Worm (Caenorhabditis elegans): ENCODE measurements around the gene mrp-2.

The mrp-2 gene

ce11 chrX:572601-573000, at the start of gene mrp-2:
Gene mrp-2, minus strand, starts transcription at chrX:572701.
- no peak for TF ChIP-seq K02D7.2 (tag; optimal IDR thresholded peaks at IDR 0.05)
- no peak for TF ChIP-seq pha-2 (tag; optimal IDR thresholded peaks at IDR 0.05)
- no peak for TF ChIP-seq nhr-11 (tag; optimal IDR thresholded peaks at IDR 0.05)
- TF ChIP-seq C38D4.7 (GFP tag; optimal IDR thresholded peaks at IDR 0.05) = no peak
- no peak for TF ChIP-seq pat-9 (tag; optimal IDR thresholded peaks at IDR 0.05)
- TF ChIP-seq npax-4 (tag; optimal IDR thresholded peaks at IDR 0.05) = no peak
- TF ChIP-seq elt-2 (tag; optimal IDR thresholded peaks at IDR 0.05) = no peak
- TF ChIP-seq unc-42 (tag; optimal IDR thresholded peaks at IDR 0.05) = no peak
- TF ChIP-seq sox-4 (tag; optimal IDR thresholded peaks at IDR 0.05) = no peak

ce11 chrX:621688-622087, 49.2 kb upstream of the mrp-2 start:
- TF ChIP-seq elt-2 (tag; optimal IDR thresholded peaks at IDR 0.05) (no peak), ceh-19 (GFP tag; optimal IDR thresholded peaks at IDR 0.05) (no peak), hlh-6 (tag; optimal IDR thresholded peaks at IDR 0.05) (no peak), ceh-9 (tag; optimal IDR thresholded peaks at IDR 0.05) (no peak), T23F11.4 (GFP tag; optimal IDR thresholded peaks at IDR 0.05) (no peak), pag-3 (tag; optimal IDR thresholded peaks at IDR 0.05; ENCODE audit: borderline replicate concordance) (no peak), pax-1 (tag; optimal IDR thresholded peaks at IDR 0.05) (no peak), ceh-45 (GFP tag; IDR thresholded peaks at IDR 0.05) (no peak), ceh-24 (tag; optimal IDR thresholded peaks at IDR 0.05) (no peak), hlh-15 (tag; optimal IDR thresholded peaks at IDR 0.05) (no peak)

ce11 chrX:621190-621589, 48.7 kb upstream of the mrp-2 start, which contains the start of gene unc-96:
Gene unc-96, minus strand, starts transcription at chrX:621290.
- TF ChIP-seq ref-2 (tag; optimal IDR thresholded peaks at IDR 0.05) (no peak), pqm-1 (tag; optimal IDR thresholded peaks at IDR 0.05) (no peak), unc-3 (GFP tag; conservative IDR thresholded peaks at IDR 0.05) (no peak), unc-3 (tag; optimal IDR thresholded peaks at IDR 0.05) (no peak), tbx-2 (tag; optimal IDR thresholded peaks at IDR 0.05) (no peak), pros-1 (tag; optimal IDR thresholded peaks at IDR 0.05) (no peak)

ce11 chrX:617730-618129, 45.2 kb upstream of the mrp-2 start:
- TF ChIP-seq C38D4.7 (GFP tag; optimal IDR thresholded peaks at IDR 0.05) (no peak), elt-4 (tag; optimal IDR thresholded peaks at IDR 0.05) (no peak), dmd-4 (tag; optimal IDR thresholded peaks at IDR 0.05; ENCODE audit: borderline replicate concordance) (no peak), madf-2 (tag; optimal IDR thresholded peaks at IDR 0.05) (no peak), tbx-2 (tag; optimal IDR thresholded peaks at IDR 0.05) (no peak), ceh-18 (tag; optimal IDR thresholded peaks at IDR 0.05) (no peak), C08G9.2 (tag; optimal IDR thresholded peaks at IDR 0.05) (no peak), ceh-14 (tag; optimal IDR thresholded peaks at IDR 0.05) (no peak), nhr-232 (tag; optimal IDR thresholded peaks at IDR 0.05) (no peak), unc-86 (tag; optimal IDR thresholded peaks at IDR 0.05) (no peak), odd-2 (tag; optimal IDR thresholded peaks at IDR 0.05) (no peak), sox-4 (tag; optimal IDR thresholded peaks at IDR 0.05) (no peak), unc-42 (tag; optimal IDR thresholded peaks at IDR 0.05) (no peak), pag-3 (tag; optimal IDR thresholded peaks at IDR 0.05; ENCODE audit: borderline replicate concordance) (no peak), hlh-6 (tag; optimal IDR thresholded peaks at IDR 0.05) (no peak), rnt-1 (tag; optimal IDR thresholded peaks at IDR 0.05) (no peak)

- no peak for TF ChIP-seq ets-4 (tag; optimal IDR thresholded peaks at IDR 0.05)
- TF ChIP-seq dve-1 (tag; optimal IDR thresholded peaks at IDR 0.05) = no peak
- no peak for TF ChIP-seq ceh-34 (tag; optimal IDR thresholded peaks at IDR 0.05)
- TF ChIP-seq ceh-24 (tag; optimal IDR thresholded peaks at IDR 0.05) = no peak
- TF ChIP-seq madf-2 (tag; optimal IDR thresholded peaks at IDR 0.05) = no peak
- TF ChIP-seq K02D7.2 (tag; optimal IDR thresholded peaks at IDR 0.05) = no peak
- TF ChIP-seq npax-4 (tag; optimal IDR thresholded peaks at IDR 0.05) = no peak
- TF ChIP-seq pha-2 (tag; optimal IDR thresholded peaks at IDR 0.05) = no peak
- no peak for TF ChIP-seq ztf-16 (tag; optimal IDR thresholded peaks at IDR 0.05)
- TF ChIP-seq eyg-1 (tag; optimal IDR thresholded peaks at IDR 0.05) = no peak
- no peak for TF ChIP-seq unc-55 (GFP tag; optimal IDR thresholded peaks at IDR 0.05)
- no peak for TF ChIP-seq tbx-7 (tag; optimal IDR thresholded peaks at IDR 0.05)
- TF ChIP-seq hlh-6 (tag; optimal IDR thresholded peaks at IDR 0.05) = no peak
- no peak for TF ChIP-seq hlh-30 (tag; optimal IDR thresholded peaks at IDR 0.05; ENCODE audit: insufficient read depth)
- no peak for TF ChIP-seq pqm-1 (tag; optimal IDR thresholded peaks at IDR 0.05)
- TF ChIP-seq ref-2 (tag; optimal IDR thresholded peaks at IDR 0.05) = no peak
Measured at ce11 chrX:612783-613182, 40.3 kb upstream of the mrp-2 start.
